Fruit fly (Drosophila melanogaster): ENCODE results near the gene sqz.

DNA sequence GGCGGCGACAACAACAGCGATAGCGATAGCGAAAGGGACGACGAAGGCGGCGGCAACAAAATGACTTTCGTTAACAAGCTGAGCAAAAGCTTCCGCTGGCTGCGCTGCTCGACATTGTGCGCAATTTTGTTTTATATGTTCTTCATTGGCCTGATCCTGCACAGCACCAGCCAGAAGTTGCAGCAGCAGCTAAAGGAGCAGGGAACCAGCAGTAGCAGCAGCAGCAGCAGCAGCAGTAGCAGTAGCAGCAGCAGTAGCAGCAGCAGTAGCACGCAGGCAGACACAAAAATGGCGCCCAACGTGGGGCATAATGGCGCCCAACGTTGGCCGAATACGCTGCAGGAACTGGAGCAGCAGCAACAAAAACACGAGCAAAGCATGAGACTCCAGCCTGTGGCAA, 26.0 kb downstream of the sqz start:
- TF ChIP-seq psq (optimal IDR thresholded peaks at IDR 0.05) (no peak), Sin3A (optimal IDR thresholded peaks at IDR 0.05) (no peak), h (optimal IDR thresholded peaks at IDR 0.05) (no peak)
